Fruit fly (Drosophila melanogaster) whole organism, embryonic: Measurements from ENCODE around the gene CG33288.
A peak's percentile ranks its signal among the peaks of the same experiment; 100 is the strongest.

Experiments
- Asciz ChIP-seq: fragments of 200-800 bp; sonication (Bioruptor generic); optimal IDR thresholded peaks from 2 replicates; lab custom pipeline; 2017; ENCODE audit warnings: missing biosample characterization, mild to moderate bottlenecking, missing genetic modification characterization, missing genetic modification reagents
- B-H1 ChIP-seq: fragments of 200-800 bp; sonication (Bioruptor generic); IDR thresholded peaks from 3 replicates; pipeline ENCODE4 v1.3.6; 2022; ENCODE audit warnings: missing biosample characterization, missing genetic modification characterization
- Bteb2 ChIP-seq: fragments of 200-800 bp; sonication (Bioruptor generic); optimal IDR thresholded peaks from 2 replicates; lab custom pipeline; 2016; ENCODE audit warnings: missing biosample characterization, missing genetic modification characterization
- CG1024 ChIP-seq: fragments of 200-800 bp; sonication (Bioruptor generic); IDR thresholded peaks from 2 replicates; pipeline ENCODE4 v1.3.6; 2022; ENCODE audit warnings: missing biosample characterization, missing genetic modification characterization
- CG11093 ChIP-seq: fragments of 200-800 bp; sonication (Bioruptor generic); IDR thresholded peaks from 3 replicates; pipeline ENCODE4 v1.3.6; 2022; ENCODE audit warnings: missing biosample characterization, missing genetic modification characterization
- CG13775 ChIP-seq: fragments of 200-800 bp; sonication (Bioruptor generic); optimal IDR thresholded peaks from 3 replicates; lab custom pipeline; 2017; ENCODE audit warnings: missing biosample characterization, mild to moderate bottlenecking, missing genetic modification characterization
- CG14860 ChIP-seq: fragments of 200-800 bp; sonication (Bioruptor generic); IDR thresholded peaks from 3 replicates; pipeline ENCODE4 v1.3.6; 2022; ENCODE audit warnings: missing biosample characterization, missing genetic modification characterization; ENCODE audit not compliant: partially characterized antibody
- CG15479 ChIP-seq: fragments of 200-800 bp; sonication (Bioruptor generic); optimal IDR thresholded peaks from 3 replicates; lab custom pipeline; 2019; ENCODE audit warnings: missing biosample characterization, mild to moderate bottlenecking, missing genetic modification characterization, moderate library complexity
- CG17385 ChIP-seq: fragments of 200-800 bp; sonication (Bioruptor generic); optimal IDR thresholded peaks from 3 replicates; lab custom pipeline; 2018; ENCODE audit warnings: missing biosample characterization, mild to moderate bottlenecking, missing genetic modification characterization
- CG1832 ChIP-seq: fragments of 200-800 bp; sonication (Bioruptor generic); optimal IDR thresholded peaks from 2 replicates; lab custom pipeline; 2017; ENCODE audit warnings: missing biosample characterization, mild to moderate bottlenecking, missing genetic modification characterization, inconsistent platforms
- CG18476 ChIP-seq: fragments of 200-800 bp; sonication (Bioruptor generic); optimal IDR thresholded peaks from 2 replicates; lab custom pipeline; 2016; ENCODE audit warnings: missing biosample characterization, mild to moderate bottlenecking, missing genetic modification characterization
- CG2712 ChIP-seq: fragments of 200-800 bp; optimal IDR thresholded peaks from 3 replicates; lab custom pipeline; 2019; ENCODE audit warnings: missing biosample characterization, mild to moderate bottlenecking, missing genetic modification characterization, moderate library complexity
- CG2875 ChIP-seq: fragments of 200-800 bp; sonication (Bioruptor generic); optimal IDR thresholded peaks from 2 replicates; lab custom pipeline; 2017; ENCODE audit warnings: missing biosample characterization, mild to moderate bottlenecking, missing genetic modification characterization, missing genetic modification reagents
- CG30020 ChIP-seq: fragments of 200-800 bp; optimal IDR thresholded peaks from 2 replicates; lab custom pipeline; 2019; ENCODE audit warnings: missing biosample characterization, mild to moderate bottlenecking, missing genetic modification characterization, moderate library complexity
- CG3163 ChIP-seq: fragments of 200-800 bp; sonication (Bioruptor generic); optimal IDR thresholded peaks from 3 replicates; lab custom pipeline; 2016; ENCODE audit warnings: missing biosample characterization, missing genetic modification characterization
- CG3838 ChIP-seq: fragments of 200-800 bp; sonication (Bioruptor generic); optimal IDR thresholded peaks from 3 replicates; lab custom pipeline; 2016; ENCODE audit warnings: missing biosample characterization, missing genetic modification characterization
- CG7928 ChIP-seq: fragments of 200-800 bp; sonication (Bioruptor generic); optimal IDR thresholded peaks from 2 replicates; lab custom pipeline; 2017; ENCODE audit warnings: missing biosample characterization, mild to moderate bottlenecking, missing genetic modification characterization
- D ChIP-seq, 2 experiments: fragments of 200-800 bp in 1 of 2; fragments of >200 bp in 1 of 2; sonication (Bioruptor generic) in 1 of 2; optimal IDR thresholded peaks; 2 replicates in 1 of 2; 3 replicates in 1 of 2; lab custom pipeline; 2017; ENCODE audit warnings: mild to moderate bottlenecking in 1 of 2, missing biosample characterization in 1 of 2, missing genetic modification characterization in 1 of 2, missing genetic modification reagents in 1 of 2
- Fer2 ChIP-seq: fragments of 200-800 bp; sonication (Bioruptor generic); optimal IDR thresholded peaks from 2 replicates; lab custom pipeline; 2018; ENCODE audit warnings: missing biosample characterization, mild to moderate bottlenecking, missing genetic modification characterization, moderate library complexity
- HLH54F ChIP-seq: fragments of 200-800 bp; sonication (Bioruptor generic); optimal IDR thresholded peaks from 3 replicates; lab custom pipeline; 2016; ENCODE audit warnings: missing biosample characterization, missing genetic modification characterization
- HLHmδ ChIP-seq: fragments of 200-800 bp; sonication (Bioruptor generic); optimal IDR thresholded peaks from 2 replicates; lab custom pipeline; 2018; ENCODE audit warnings: missing biosample characterization, mild to moderate bottlenecking, missing genetic modification characterization, moderate library complexity
- NK7.1 ChIP-seq: fragments of 200-800 bp; sonication (Bioruptor generic); optimal IDR thresholded peaks from 3 replicates; lab custom pipeline; 2016; ENCODE audit warnings: missing biosample characterization, missing genetic modification characterization
- Nf-YA ChIP-seq: fragments of 200-800 bp; sonication (Bioruptor generic); IDR thresholded peaks from 2 replicates; pipeline ENCODE4 v1.3.6; 2022; ENCODE audit warnings: missing biosample characterization, missing genetic modification characterization
- Nf-YB ChIP-seq: fragments of 200-800 bp; sonication (Bioruptor generic); optimal IDR thresholded peaks from 3 replicates; lab custom pipeline; 2019; ENCODE audit warnings: missing biosample characterization, mild to moderate bottlenecking, missing genetic modification characterization, moderate library complexity
- Nf-YC ChIP-seq: fragments of 200-800 bp; optimal IDR thresholded peaks from 3 replicates; lab custom pipeline; 2019; ENCODE audit warnings: missing biosample characterization, mild to moderate bottlenecking, missing genetic modification characterization, moderate library complexity
- Scr ChIP-seq: fragments of 200-800 bp; sonication (Bioruptor generic); IDR thresholded peaks from 2 replicates; pipeline ENCODE4 v1.3.6; 2022; ENCODE audit warnings: missing biosample characterization, missing genetic modification characterization; ENCODE audit not compliant: partially characterized antibody
- Stat92E ChIP-seq, 3 experiments: fragments of >200 bp in 2 of 3; fragments of 200-800 bp in 1 of 3; sonication (Bioruptor generic) in 1 of 3; optimal IDR thresholded peaks; 2 replicates each; lab custom pipeline; 2017 to 2019; ENCODE audit warnings: missing biosample characterization in 3 of 3, missing genetic modification characterization in 3 of 3, mild to moderate bottlenecking in 1 of 3, moderate library complexity in 1 of 3
- amos ChIP-seq: fragments of 200-800 bp; sonication (Bioruptor generic); IDR thresholded peaks from 2 replicates; pipeline ENCODE4 v1.3.6; 2022; ENCODE audit warnings: missing biosample characterization, missing genetic modification characterization; ENCODE audit not compliant: partially characterized antibody
- ase ChIP-seq: fragments of 200-800 bp; sonication (Bioruptor generic); IDR thresholded peaks from 3 replicates; pipeline ENCODE4 v1.3.6; 2022; ENCODE audit warnings: missing biosample characterization, missing genetic modification characterization
- ato ChIP-seq: fragments of 200-800 bp; sonication (Bioruptor generic); IDR thresholded peaks from 2 replicates; pipeline ENCODE4 v1.3.6; 2022; ENCODE audit warnings: missing biosample characterization, missing genetic modification characterization; ENCODE audit not compliant: partially characterized antibody
- cg ChIP-seq: fragments of 200-800 bp; sonication (Bioruptor generic); optimal IDR thresholded peaks from 3 replicates; lab custom pipeline; 2019; ENCODE audit warnings: missing biosample characterization, mild to moderate bottlenecking, missing genetic modification characterization, moderate library complexity
- chinmo ChIP-seq: fragments of 200-800 bp; sonication (Bioruptor generic); IDR thresholded peaks from 4 replicates; pipeline ENCODE4 v1.3.6; 2022; ENCODE audit warnings: missing biosample characterization, missing genetic modification characterization; ENCODE audit not compliant: partially characterized antibody
- ci ChIP-seq: fragments of 200-800 bp; sonication (Bioruptor generic); IDR thresholded peaks from 3 replicates; pipeline ENCODE4 v1.3.6; 2022; ENCODE audit warnings: missing biosample characterization, missing genetic modification characterization
- crol ChIP-seq: fragments of 200-800 bp; sonication (Bioruptor generic); IDR thresholded peaks from 2 replicates; pipeline ENCODE4 v1.3.6; 2022; ENCODE audit warnings: missing biosample characterization, missing genetic modification characterization
- danr ChIP-seq: fragments of 200-800 bp; sonication (Bioruptor generic); IDR thresholded peaks from 2 replicates; pipeline ENCODE4 v1.3.6; 2022; ENCODE audit warnings: missing biosample characterization, missing genetic modification characterization
- dpn ChIP-seq, 2 experiments: fragments of 200-800 bp; sonication (Bioruptor generic); optimal IDR thresholded peaks; 3 replicates each; lab custom pipeline; 2016; ENCODE audit warnings: missing biosample characterization in 2 of 2, missing genetic modification characterization in 2 of 2
- exex ChIP-seq: fragments of 200-800 bp; sonication (Bioruptor generic); optimal IDR thresholded peaks from 4 replicates; lab custom pipeline; 2018; ENCODE audit warnings: missing biosample characterization, mild to moderate bottlenecking, missing genetic modification characterization, moderate library complexity
- her ChIP-seq: fragments of 200-800 bp; sonication (Bioruptor generic); optimal IDR thresholded peaks from 2 replicates; lab custom pipeline; 2016; ENCODE audit warnings: missing biosample characterization, missing genetic modification characterization
- nerfin-1 ChIP-seq: fragments of 200-800 bp; sonication (Bioruptor generic); optimal IDR thresholded peaks from 3 replicates; lab custom pipeline; 2019; ENCODE audit warnings: missing biosample characterization, mild to moderate bottlenecking, missing genetic modification characterization, moderate library complexity
- onecut ChIP-seq: fragments of 200-800 bp; sonication (Bioruptor generic); IDR thresholded peaks from 2 replicates; pipeline ENCODE4 v1.3.6; 2022; ENCODE audit warnings: missing biosample characterization, missing genetic modification characterization
- sima ChIP-seq: fragments of 200-800 bp; sonication (Bioruptor generic); optimal IDR thresholded peaks from 2 replicates; lab custom pipeline; 2016; ENCODE audit warnings: missing biosample characterization, missing genetic modification characterization
- vnd ChIP-seq: fragments of 200-800 bp; sonication (Bioruptor generic); IDR thresholded peaks from 3 replicates; pipeline ENCODE4 v1.3.6; 2022; ENCODE audit warnings: missing biosample characterization, missing genetic modification characterization; ENCODE audit not compliant: partially characterized antibody
- zen2 ChIP-seq: fragments of 200-800 bp; sonication (Bioruptor generic); IDR thresholded peaks from 3 replicates; pipeline ENCODE4 v1.3.6; 2022; ENCODE audit warnings: missing biosample characterization, missing genetic modification characterization; ENCODE audit not compliant: partially characterized antibody
- zf30C ChIP-seq: fragments of 200-800 bp; sonication (Bioruptor generic); optimal IDR thresholded peaks from 3 replicates; lab custom pipeline; 2018; ENCODE audit warnings: missing biosample characterization, mild to moderate bottlenecking, missing genetic modification characterization

CG33288 gene

DNA sequence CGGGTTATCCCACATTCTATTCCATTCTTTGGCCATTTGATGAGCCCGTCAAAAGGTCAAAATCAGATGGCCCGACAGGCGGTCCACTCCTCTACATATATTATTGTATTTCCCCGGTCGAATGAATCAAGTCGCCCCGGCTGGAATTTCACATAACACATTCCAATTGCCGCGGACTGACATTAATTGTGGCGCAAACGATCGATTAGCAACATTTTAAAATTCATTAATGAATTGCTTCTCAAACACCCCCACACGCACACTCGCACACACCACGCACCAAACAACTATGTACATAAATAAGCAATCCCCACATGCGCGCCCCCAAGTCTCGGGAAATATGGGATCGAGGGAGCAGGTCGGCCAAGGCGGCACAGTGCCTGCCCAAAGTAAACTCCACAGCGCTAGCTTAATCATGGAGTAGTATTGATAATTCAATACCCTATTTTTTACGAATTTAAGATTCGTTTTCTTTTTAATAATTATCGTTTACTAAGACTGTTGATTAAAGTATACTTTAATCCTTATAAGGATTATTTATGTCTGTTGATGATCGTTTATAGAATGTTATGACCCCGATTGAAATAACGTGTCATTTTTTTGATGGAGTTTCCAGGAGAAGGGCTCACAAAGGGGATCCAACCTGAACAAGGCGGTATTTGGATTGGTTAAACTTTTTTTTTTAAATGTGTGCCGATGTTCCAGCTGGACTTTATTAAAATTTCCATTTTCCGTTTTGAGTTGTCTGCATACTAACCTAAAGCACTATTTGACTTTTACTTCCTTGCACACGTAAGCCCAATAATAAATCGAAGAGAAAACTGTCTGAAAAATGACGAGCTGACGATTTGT is 37.9 kb downstream of the CG33288 start (continued):
- no peak for TF ChIP-seq her (GFP tag; lab: Kevin White, UChicago)
- TF ChIP-seq CG15479 (GFP tag; lab: Kevin White, UChicago), result no peak
- TF ChIP-seq ase (GFP tag; lab: Robert Waterston, UW), result no peak
- TF ChIP-seq CG3838 (GFP tag; lab: Kevin White, UChicago), result no peak
- no peak for TF ChIP-seq Stat92E (GFP tag; optimal IDR thresholded peaks at IDR 0.05; lab: Kevin White, UChicago)
- TF ChIP-seq CG18476 (GFP tag; lab: Kevin White, UChicago), result no peak
- TF ChIP-seq, all 482 proteins: peak for 23

DNA sequence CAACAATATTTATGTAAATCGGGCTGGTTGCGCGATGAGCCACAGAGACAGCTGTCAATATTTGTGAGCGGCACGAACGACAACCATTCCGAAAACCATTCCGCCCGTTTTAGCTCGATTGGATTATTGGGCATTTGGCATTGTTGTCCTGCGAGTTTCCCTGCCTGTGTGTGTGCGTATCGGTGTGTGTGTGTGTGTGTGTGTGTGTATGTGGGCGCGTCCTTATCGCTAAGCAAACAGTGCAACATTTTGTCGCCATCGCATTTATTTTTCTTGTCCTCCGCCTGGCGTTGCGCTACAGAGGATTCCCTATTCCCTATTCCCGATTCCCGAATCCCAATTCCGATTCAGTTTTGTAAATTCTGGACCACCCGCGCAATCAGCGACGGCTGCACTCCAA is 44.3 kb downstream of the CG33288 start:
- no peak for TF ChIP-seq nerfin-1
- no peak for TF ChIP-seq CG30020
- no peak for TF ChIP-seq CG2875 (GFP tag; lab: Kevin White, UChicago)
- TF ChIP-seq B-H1 (GFP tag; lab: Robert Waterston, UW), result no peak
- no peak for TF ChIP-seq HLH54F
- peak; percentile 36 for TF ChIP-seq cg (GFP tag; lab: Kevin White, UChicago)
- no peak for TF ChIP-seq amos (GFP tag; lab: Robert Waterston, UW)
- no peak for TF ChIP-seq ato
- no peak for TF ChIP-seq CG17385 (GFP tag; lab: Kevin White, UChicago)
- TF ChIP-seq zen2 (GFP tag; lab: Robert Waterston, UW), result no peak
- no peak for TF ChIP-seq CG1024 (GFP tag; lab: Robert Waterston, UW)
- TF ChIP-seq CG15479 (GFP tag; lab: Kevin White, UChicago), result peak; percentile 82
- TF ChIP-seq HLHmδ (GFP tag; lab: Kevin White, UChicago), result no peak
- no peak for TF ChIP-seq dpn (GFP tag; optimal IDR thresholded peaks at IDR 0.05; lab: Kevin White, UChicago)
- 0 out of 3 replicates have a peak, but pooled peaks have one; percentile 19 for TF ChIP-seq CG14860
- TF ChIP-seq NK7.1 (GFP tag; lab: Kevin White, UChicago), result no peak
- TF ChIP-seq CG7928, result no peak
- no peak for TF ChIP-seq Fer2 (tag; lab: Kevin White, UChicago)
- TF ChIP-seq Asciz (GFP tag; lab: Kevin White, UChicago), result no peak
- TF ChIP-seq Nf-YA (GFP tag; lab: Robert Waterston, UW), result no peak
- peak; percentile 62 for TF ChIP-seq D (optimal IDR thresholded peaks at IDR 0.05; lab: Kevin White, UChicago)
- TF ChIP-seq D (GFP tag; optimal IDR thresholded peaks at IDR 0.05; lab: Kevin White, UChicago), result no peak

DNA sequence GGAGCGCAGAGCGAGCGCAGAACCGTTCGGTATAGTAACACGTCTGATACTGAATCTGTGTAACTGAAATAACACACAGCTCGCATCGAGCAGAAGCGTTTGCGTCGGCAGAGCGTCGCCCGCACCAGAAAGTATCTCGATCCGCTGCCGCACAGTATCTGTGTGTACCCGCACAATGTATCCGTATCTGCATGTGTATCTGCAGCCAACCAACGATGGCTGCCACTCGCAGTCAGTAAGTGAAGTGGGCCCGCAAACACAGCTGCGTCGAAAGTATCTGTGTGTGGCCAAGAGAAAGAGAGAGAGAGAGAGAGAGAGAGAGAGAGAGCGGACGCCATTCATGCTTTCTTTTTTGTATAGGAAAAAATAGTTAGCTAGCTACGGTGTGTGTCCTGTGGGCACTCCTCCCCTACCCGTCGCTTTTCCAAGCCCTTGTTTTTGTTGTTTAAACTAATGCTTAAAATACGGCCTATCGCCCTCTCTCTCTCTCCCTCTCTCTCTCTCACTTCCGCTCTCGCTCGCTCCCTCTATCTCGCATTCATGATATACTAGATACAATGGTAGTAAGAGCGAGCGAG is 48.9 kb downstream of the CG33288 start, which contains the start of gene croc:
TSS of gene croc (minus strand) at position 51 of the 578 bp plus-strand sequence.
- TF ChIP-seq onecut (GFP tag; lab: Robert Waterston, UW) (no peak), exex (tag; lab: Kevin White, UChicago) (no peak), CG1832 (GFP tag; lab: Kevin White, UChicago) (peak; percentile 96), CG13775 (GFP tag; lab: Kevin White, UChicago) (no peak), Bteb2 (GFP tag; lab: Kevin White, UChicago) (no peak), sima (GFP tag; lab: Kevin White, UChicago) (no peak), CG3163 (peak; percentile 37), Scr (GFP tag; lab: Robert Waterston, UW) (no peak; the same call in 1 of the 2 replicates), danr (GFP tag; lab: Robert Waterston, UW) (no peak), CG14860 (no peak), vnd (GFP tag; lab: Robert Waterston, UW) (peak; percentile 31; the same call in 1 of the 3 replicates), Nf-YB (GFP tag; lab: Kevin White, UChicago) (peak; percentile 99), Nf-YC (peak; percentile 98), crol (GFP tag; lab: Robert Waterston, UW) (peak; percentile 63), ci (peak; percentile 59; the same call in 1 of the 3 replicates), CG2712 (no peak), zf30C (GFP tag; lab: Kevin White, UChicago) (no peak), chinmo (GFP tag; lab: Robert Waterston, UW) (0 out of 4 replicates have a peak, but pooled peaks have one; percentile 50), CG11093 (GFP tag; lab: Robert Waterston, UW) (no peak)
